Fruit fly (Drosophila melanogaster): ENCODE results near the gene Pcyt1.

dm6 chr3L:1576489-1577106 lies 30.7 kb downstream of the Pcyt1 start, which contains the start of gene CG13917:
- TF ChIP-seq CG8632 (GFP tag; optimal IDR thresholded peaks at IDR 0.05) (no peak), Eip75B (GFP tag; optimal IDR thresholded peaks at IDR 0.05) (no peak), Eip93F (GFP tag; optimal IDR thresholded peaks at IDR 0.05) (no peak)

All from whole organism, prepupa.